Worm (Caenorhabditis elegans) whole organism, young adult: ENCODE data around the gene M106.7.

Source experiments
- B0035.1 ChIP-seq: sonication (generic microtip); optimal IDR thresholded peaks from 2 replicates; lab custom pipeline; 2016; ENCODE audit warnings: missing genetic modification characterization, mild to moderate bottlenecking, missing compliant biosample characterization, missing genotype, missing genetic modification reagents
- F49E8.2 ChIP-seq: sonication (generic microtip); optimal IDR thresholded peaks from 3 replicates; lab custom pipeline; 2017; ENCODE audit warnings: missing genetic modification characterization, mild to moderate bottlenecking, missing compliant biosample characterization, antibody characterized with exemption, moderate library complexity; ENCODE audit not compliant: insufficient read depth
- attf-5 ChIP-seq: fragments of 200-800 bp; sonication (Bioruptor generic); optimal IDR thresholded peaks from 2 replicates; lab custom pipeline; 2018; ENCODE audit warnings: mild to moderate bottlenecking, missing genetic modification characterization, missing compliant biosample characterization
- nfya-1 ChIP-seq: sonication (generic microtip); optimal IDR thresholded peaks from 2 replicates; lab custom pipeline; 2017; ENCODE audit warnings: antibody characterized with exemption, missing compliant biosample characterization, missing genetic modification characterization, borderline replicate concordance; ENCODE audit not compliant: insufficient read depth
- nfyb-1 ChIP-seq: fragments of 200-800 bp; sonication (Bioruptor generic); IDR thresholded peaks from 2 replicates; pipeline ENCODE4 v1.3.6; 2022; ENCODE audit warnings: missing genetic modification reagents, missing genetic modification characterization, missing compliant biosample characterization
- sdz-38 ChIP-seq: sonication (generic microtip); optimal IDR thresholded peaks from 2 replicates; lab custom pipeline; 2016; ENCODE audit warnings: missing genotype, missing genetic modification characterization, missing compliant biosample characterization
- sea-2 ChIP-seq: fragments of 200-800 bp; sonication (Bioruptor generic); IDR thresholded peaks from 2 replicates; pipeline ENCODE4 v1.3.6; 2022; ENCODE audit warnings: missing genetic modification characterization, missing compliant biosample characterization
- sptf-2 ChIP-seq: fragments of 200-800 bp; sonication (Bioruptor generic); optimal IDR thresholded peaks from 2 replicates; lab custom pipeline; 2018; ENCODE audit warnings: mild to moderate bottlenecking, missing genetic modification characterization, missing compliant biosample characterization
- tbp1 ChIP-seq: fragments of 200-800 bp; sonication (Bioruptor generic); optimal IDR thresholded peaks from 2 replicates; lab custom pipeline; 2018; ENCODE audit warnings: mild to moderate bottlenecking, missing genetic modification characterization, missing compliant biosample characterization
- unc-130 ChIP-seq: sonication (generic microtip); optimal IDR thresholded peaks from 2 replicates; lab custom pipeline; 2016; ENCODE audit warnings: missing genetic modification reagents, missing genetic modification characterization, missing compliant biosample characterization
- unc-62 ChIP-seq: fragments of 150-350 bp; optimal IDR thresholded peaks from 2 replicates; lab custom pipeline; 2014; ENCODE audit warnings: missing biosample characterization, missing genetic modification reagents, missing genetic modification characterization

ce11 chrII:10859359-10859758 is 2.4 kb upstream of the M106.7 start:
- TF ChIP-seq attf-5 (GFP tag; lab: Kevin White, UChicago) (no peak), sdz-38 (tag; lab: Kevin White, UChicago) (no peak), tbp1 (no peak), sea-2 (GFP tag; lab: Robert Waterston, UW) (no peak), sptf-2 (GFP tag; lab: Kevin White, UChicago) (no peak), unc-62 (no peak), F49E8.2 (tag; lab: Kevin White, UChicago) (no peak), unc-130 (GFP tag; lab: Kevin White, UChicago) (no peak), nfya-1 (tag; lab: Kevin White, UChicago) (no peak), B0035.1 (no peak), nfyb-1 (0 out of 2 replicates have a peak, but pooled peaks have one; percentile 13)
